Fruit fly (Drosophila melanogaster) whole organism, embryonic: Measurements from ENCODE around the gene RpL6.

ENCODE experiments used
- Aef1 ChIP-seq: fragments of 200-800 bp; sonication (Bioruptor generic); IDR thresholded peaks from 3 replicates; pipeline ENCODE4 v1.3.6; 2022; ENCODE audit warnings: missing biosample characterization, missing genetic modification characterization
- CG10274 ChIP-seq: fragments of 200-800 bp; sonication (Bioruptor generic); optimal IDR thresholded peaks from 3 replicates; lab custom pipeline; 2017; ENCODE audit warnings: missing biosample characterization, mild to moderate bottlenecking, missing genetic modification characterization
- CG10979 ChIP-seq: fragments of 200-800 bp; sonication (Bioruptor generic); optimal IDR thresholded peaks from 2 replicates; lab custom pipeline; 2018; ENCODE audit warnings: missing biosample characterization, mild to moderate bottlenecking, missing genetic modification characterization, moderate library complexity
- CG11398 ChIP-seq: fragments of 200-800 bp; sonication (Bioruptor generic); optimal IDR thresholded peaks from 2 replicates; lab custom pipeline; 2016; ENCODE audit warnings: missing biosample characterization, missing genetic modification characterization
- CG12219 ChIP-seq: fragments of 200-800 bp; sonication (Bioruptor generic); optimal IDR thresholded peaks from 3 replicates; lab custom pipeline; 2018; ENCODE audit warnings: missing biosample characterization, mild to moderate bottlenecking, missing genetic modification characterization
- CG12659 ChIP-seq: fragments of 200-800 bp; sonication (Bioruptor generic); optimal IDR thresholded peaks from 3 replicates; lab custom pipeline; 2017; ENCODE audit warnings: mild to moderate bottlenecking, missing biosample characterization, missing genetic modification reagents, missing genetic modification characterization
- CG12769 ChIP-seq: fragments of 200-800 bp; sonication (Bioruptor generic); optimal IDR thresholded peaks from 2 replicates; lab custom pipeline; 2019; ENCODE audit warnings: missing biosample characterization, mild to moderate bottlenecking, missing genetic modification characterization, moderate library complexity
- CG13775 ChIP-seq: fragments of 200-800 bp; sonication (Bioruptor generic); optimal IDR thresholded peaks from 3 replicates; lab custom pipeline; 2017; ENCODE audit warnings: missing biosample characterization, mild to moderate bottlenecking, missing genetic modification characterization
- CG14710 ChIP-seq: fragments of 200-800 bp; sonication (Bioruptor generic); optimal IDR thresholded peaks from 3 replicates; lab custom pipeline; 2019; ENCODE audit warnings: missing biosample characterization, mild to moderate bottlenecking, missing genetic modification characterization, moderate library complexity
- CG16863 ChIP-seq: fragments of 200-800 bp; sonication (Bioruptor generic); optimal IDR thresholded peaks from 3 replicates; lab custom pipeline; 2016; ENCODE audit warnings: missing biosample characterization, missing genetic modification characterization
- CG17186 ChIP-seq: fragments of 200-800 bp; sonication (Bioruptor generic); optimal IDR thresholded peaks from 3 replicates; lab custom pipeline; 2017; ENCODE audit warnings: missing biosample characterization, missing genetic modification reagents, missing genetic modification characterization
- CG17612 ChIP-seq: fragments of 200-800 bp; sonication (Bioruptor generic); IDR thresholded peaks from 2 replicates; pipeline ENCODE4 v1.3.6; 2022; ENCODE audit warnings: missing biosample characterization, missing genetic modification characterization
- CG18764 ChIP-seq: fragments of 200-800 bp; sonication (Bioruptor generic); optimal IDR thresholded peaks from 3 replicates; lab custom pipeline; 2016; ENCODE audit warnings: missing biosample characterization, missing genetic modification characterization
- CG3065 ChIP-seq: fragments of 200-800 bp; sonication (Bioruptor generic); optimal IDR thresholded peaks from 2 replicates; lab custom pipeline; 2016; ENCODE audit warnings: missing biosample characterization, missing genetic modification characterization
- CG4424 ChIP-seq: fragments of 200-800 bp; sonication (Bioruptor generic); optimal IDR thresholded peaks from 3 replicates; lab custom pipeline; 2016; ENCODE audit warnings: missing biosample characterization, missing genetic modification characterization
- CG6813 ChIP-seq: fragments of 200-800 bp; sonication (Bioruptor generic); optimal IDR thresholded peaks from 2 replicates; lab custom pipeline; 2017; ENCODE audit warnings: missing biosample characterization, missing genetic modification characterization, mild to moderate bottlenecking, moderate library complexity, missing genetic modification reagents
- CG7556 ChIP-seq: fragments of 200-800 bp; sonication (Bioruptor generic); optimal IDR thresholded peaks from 2 replicates; lab custom pipeline; 2017; ENCODE audit warnings: missing biosample characterization, mild to moderate bottlenecking, missing genetic modification characterization
- CG9876 ChIP-seq: fragments of 200-800 bp; sonication (Bioruptor generic); optimal IDR thresholded peaks from 2 replicates; lab custom pipeline; 2016; ENCODE audit warnings: missing biosample characterization, missing genetic modification characterization
- D19A ChIP-seq: fragments of 200-800 bp; optimal IDR thresholded peaks from 3 replicates; lab custom pipeline; 2019; ENCODE audit warnings: missing biosample characterization, mild to moderate bottlenecking, missing genetic modification characterization, moderate library complexity
- Dbx ChIP-seq: fragments of 200-800 bp; sonication (Bioruptor generic); IDR thresholded peaks from 3 replicates; pipeline ENCODE4 v1.3.6; 2022; ENCODE audit warnings: missing biosample characterization, missing genetic modification characterization
- Dfd ChIP-seq, 2 experiments: fragments of >200 bp; optimal IDR thresholded peaks; 2 replicates each; lab custom pipeline; 2017; ENCODE audit warnings: missing biosample characterization in 2 of 2, missing genetic modification characterization in 2 of 2
- Drgx ChIP-seq: fragments of 200-800 bp; sonication (Bioruptor generic); IDR thresholded peaks from 2 replicates; pipeline ENCODE4 v1.3.6; 2022; ENCODE audit warnings: missing biosample characterization, missing genetic modification characterization
- ERR ChIP-seq: fragments of 200-800 bp; sonication (Bioruptor generic); optimal IDR thresholded peaks from 2 replicates; lab custom pipeline; 2016; ENCODE audit warnings: missing biosample characterization, missing genetic modification characterization
- Ets65A ChIP-seq: fragments of 200-800 bp; sonication (Bioruptor generic); peaks from one replicate; lab custom pipeline; 2016; ENCODE audit warnings: missing biosample characterization, missing genetic modification characterization
- HLHmδ ChIP-seq: fragments of 200-800 bp; sonication (Bioruptor generic); optimal IDR thresholded peaks from 2 replicates; lab custom pipeline; 2018; ENCODE audit warnings: missing biosample characterization, mild to moderate bottlenecking, missing genetic modification characterization, moderate library complexity
- HmgD ChIP-seq: fragments of 200-800 bp; sonication (Bioruptor generic); optimal IDR thresholded peaks from 3 replicates; lab custom pipeline; 2016; ENCODE audit warnings: missing biosample characterization, missing genetic modification characterization
- Hmr ChIP-seq: fragments of 200-800 bp; sonication (Bioruptor generic); optimal IDR thresholded peaks from 3 replicates; lab custom pipeline; 2017; ENCODE audit warnings: mild to moderate bottlenecking, missing biosample characterization, missing genetic modification reagents, missing genetic modification characterization
- Meics ChIP-seq: fragments of 200-800 bp; sonication (Bioruptor generic); optimal IDR thresholded peaks from 2 replicates; lab custom pipeline; 2017; ENCODE audit warnings: missing biosample characterization, mild to moderate bottlenecking, missing genetic modification characterization
- Myb ChIP-seq: fragments of 200-800 bp; sonication (Bioruptor generic); optimal IDR thresholded peaks from 2 replicates; lab custom pipeline; 2016; ENCODE audit warnings: missing biosample characterization, missing genetic modification characterization
- NC2β ChIP-seq: fragments of 200-800 bp; sonication (Bioruptor generic); optimal IDR thresholded peaks from 2 replicates; lab custom pipeline; 2016; ENCODE audit warnings: missing biosample characterization, missing genetic modification characterization
- Nf-YB ChIP-seq: fragments of 200-800 bp; sonication (Bioruptor generic); optimal IDR thresholded peaks from 3 replicates; lab custom pipeline; 2019; ENCODE audit warnings: missing biosample characterization, mild to moderate bottlenecking, missing genetic modification characterization, moderate library complexity
- Sin3A ChIP-seq: fragments of >200 bp; optimal IDR thresholded peaks from 2 replicates; lab custom pipeline; 2018
- ac ChIP-seq: fragments of 200-800 bp; sonication (Bioruptor generic); optimal IDR thresholded peaks from 3 replicates; lab custom pipeline; 2017; ENCODE audit warnings: missing biosample characterization, mild to moderate bottlenecking, missing genetic modification characterization
- bbx ChIP-seq: fragments of 200-800 bp; sonication (Bioruptor generic); IDR thresholded peaks from 2 replicates; pipeline ENCODE4 v1.3.6; 2022; ENCODE audit warnings: missing biosample characterization, missing genetic modification characterization; ENCODE audit not compliant: partially characterized antibody
- cato ChIP-seq: fragments of 200-800 bp; sonication (Bioruptor generic); optimal IDR thresholded peaks from 2 replicates; lab custom pipeline; 2016; ENCODE audit warnings: missing biosample characterization, missing genetic modification characterization, borderline replicate concordance
- corto ChIP-seq: fragments of 200-800 bp; sonication (Bioruptor generic); optimal IDR thresholded peaks from 2 replicates; lab custom pipeline; 2016; ENCODE audit warnings: missing biosample characterization, mild to moderate bottlenecking, missing genetic modification characterization, moderate library complexity
- fd64A ChIP-seq: fragments of 200-800 bp; sonication (Bioruptor generic); optimal IDR thresholded peaks from 3 replicates; lab custom pipeline; 2018; ENCODE audit warnings: missing biosample characterization, mild to moderate bottlenecking, missing genetic modification characterization
- gsb ChIP-seq: fragments of 200-800 bp; sonication (Bioruptor generic); IDR thresholded peaks from 2 replicates; pipeline ENCODE4 v1.3.6; 2022; ENCODE audit warnings: missing biosample characterization, missing genetic modification characterization
- hb ChIP-seq: fragments of 200-800 bp; sonication (Bioruptor generic); IDR thresholded peaks from 3 replicates; pipeline ENCODE4 v1.3.6; 2022; ENCODE audit warnings: missing biosample characterization, missing genetic modification characterization; ENCODE audit not compliant: partially characterized antibody
- hth ChIP-seq: fragments of >200 bp; optimal IDR thresholded peaks from 2 replicates; lab custom pipeline; 2017; ENCODE audit warnings: inconsistent platforms
- lola ChIP-seq, 3 experiments: fragments of >200 bp in 2 of 3; fragments of 200-800 bp in 1 of 3; sonication (Bioruptor generic) in 1 of 3; optimal IDR thresholded peaks; 2 replicates each; lab custom pipeline; 2017 to 2019; ENCODE audit warnings: missing biosample characterization in 3 of 3, missing genetic modification characterization in 3 of 3, mild to moderate bottlenecking in 1 of 3, moderate library complexity in 1 of 3
- nmo ChIP-seq: fragments of 200-800 bp; sonication (Bioruptor generic); optimal IDR thresholded peaks from 2 replicates; lab custom pipeline; 2018; ENCODE audit warnings: missing biosample characterization, mild to moderate bottlenecking, missing genetic modification characterization, moderate library complexity
- nom ChIP-seq: fragments of 200-800 bp; sonication (Bioruptor generic); optimal IDR thresholded peaks from 2 replicates; lab custom pipeline; 2017; ENCODE audit warnings: missing biosample characterization, missing genetic modification characterization, mild to moderate bottlenecking, moderate library complexity, missing genetic modification reagents
- peb ChIP-seq: fragments of 200-800 bp; sonication (Bioruptor generic); IDR thresholded peaks from 2 replicates; pipeline ENCODE4 v1.3.6; 2022; ENCODE audit warnings: missing biosample characterization, missing genetic modification characterization
- psq ChIP-seq: fragments of 200-800 bp; sonication (Bioruptor generic); optimal IDR thresholded peaks from 2 replicates; lab custom pipeline; 2017; ENCODE audit warnings: missing biosample characterization, missing genetic modification characterization
- pzg ChIP-seq: fragments of 200-800 bp; sonication (Bioruptor generic); optimal IDR thresholded peaks from 3 replicates; lab custom pipeline; 2018; ENCODE audit warnings: missing biosample characterization, mild to moderate bottlenecking, missing genetic modification characterization, moderate library complexity
- sens ChIP-seq: fragments of 200-800 bp; sonication (Bioruptor generic); peaks from one replicate; lab custom pipeline; 2016; ENCODE audit warnings: missing biosample characterization, missing genetic modification characterization
- sug ChIP-seq: fragments of 200-800 bp; optimal IDR thresholded peaks from 2 replicates; lab custom pipeline; 2019; ENCODE audit warnings: missing biosample characterization, mild to moderate bottlenecking, missing genetic modification characterization, moderate library complexity
- tna ChIP-seq: fragments of 200-800 bp; sonication (Bioruptor generic); IDR thresholded peaks from 2 replicates; pipeline ENCODE4 v1.3.6; 2022; ENCODE audit warnings: missing biosample characterization, missing genetic modification characterization; ENCODE audit not compliant: partially characterized antibody
- zfh1 ChIP-seq: fragments of 200-800 bp; sonication (Bioruptor generic); IDR thresholded peaks from 3 replicates; pipeline ENCODE4 v1.3.6; 2022; ENCODE audit warnings: missing biosample characterization, missing genetic modification characterization
- zfh2 ChIP-seq: fragments of 200-800 bp; sonication (Bioruptor generic); optimal IDR thresholded peaks from 2 replicates; lab custom pipeline; 2016; ENCODE audit warnings: missing biosample characterization, missing genetic modification characterization

RpL6 gene

DNA sequence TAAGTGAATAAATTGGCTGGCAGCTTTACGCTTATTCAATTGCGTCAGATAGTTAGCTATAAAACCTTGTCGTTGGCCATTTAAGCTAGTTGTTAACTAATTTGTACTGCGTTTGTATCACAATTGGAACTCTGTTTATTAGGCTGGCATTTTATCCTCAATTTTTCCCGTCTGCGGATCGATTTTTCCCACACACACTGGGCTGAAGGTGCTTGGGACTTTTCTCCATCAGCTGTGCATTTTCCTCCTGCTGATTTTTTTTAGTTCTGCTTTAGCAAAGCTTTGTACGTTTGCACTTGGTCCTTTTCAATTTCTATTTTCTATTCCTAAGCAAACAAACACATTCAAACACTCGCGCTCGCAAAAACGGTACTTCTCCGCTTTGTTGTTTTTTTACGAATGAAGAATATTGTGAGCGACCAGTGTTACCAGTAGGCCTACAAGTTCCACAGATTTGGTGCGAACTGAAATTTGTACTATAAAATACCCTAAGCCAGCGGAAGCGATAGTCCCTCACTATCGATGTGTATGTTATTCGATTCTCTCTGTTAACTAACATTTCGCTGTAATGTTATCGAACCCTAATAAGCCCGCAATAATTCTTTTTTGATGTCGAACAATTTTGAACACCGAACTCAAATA, 13.5 kb upstream of the RpL6 start (continued):
- no peak for TF ChIP-seq Ets65A
- peak; percentile 73 for TF ChIP-seq Hmr (GFP tag; lab: Kevin White, UChicago)
- TF ChIP-seq Drgx: no peak
- no peak for TF ChIP-seq CG6813
- no peak for TF ChIP-seq HLHmδ
- no peak for TF ChIP-seq Dbx (GFP tag; lab: Robert Waterston, UW)
- TF ChIP-seq bbx (GFP tag; lab: Robert Waterston, UW): no peak
- no peak for TF ChIP-seq CG12219 (GFP tag; lab: Kevin White, UChicago)
- no peak for TF ChIP-seq zfh1
- peak; percentile 41 for TF ChIP-seq sens (GFP tag; lab: Kevin White, UChicago)
- TF ChIP-seq nom: peak; percentile 55
- peak; percentile 4 for TF ChIP-seq Nf-YB
- no peak for TF ChIP-seq psq
- TF ChIP-seq NC2β (GFP tag; lab: Kevin White, UChicago): peak; percentile 43
- TF ChIP-seq pzg: peak; percentile 98
- TF ChIP-seq Dfd (GFP tag; optimal IDR thresholded peaks at IDR 0.05; lab: Kevin White, UChicago): no peak
- TF ChIP-seq Sin3A (lab: Kevin White, UChicago): peak; percentile 23
- peak; percentile 41 for TF ChIP-seq sug (tag; lab: Kevin White, UChicago)
- peak; percentile 75 for TF ChIP-seq CG12769 (tag; lab: Kevin White, UChicago)
- no peak for TF ChIP-seq ERR (GFP tag; lab: Kevin White, UChicago)
- TF ChIP-seq hth (lab: Kevin White, UChicago): no peak
- no peak for TF ChIP-seq ac (GFP tag; lab: Kevin White, UChicago)
- peak; percentile 20 for TF ChIP-seq Myb
- peak; percentile 38 for TF ChIP-seq D19A
- no peak for TF ChIP-seq CG11398 (GFP tag; lab: Kevin White, UChicago)
- TF ChIP-seq CG16863 (GFP tag; lab: Kevin White, UChicago): no peak
- no peak for TF ChIP-seq tna (GFP tag; lab: Robert Waterston, UW)
- no peak for TF ChIP-seq peb (GFP tag; lab: Robert Waterston, UW)
- no peak for TF ChIP-seq CG10274 (GFP tag; lab: Kevin White, UChicago)
- TF ChIP-seq CG12659 (GFP tag; lab: Kevin White, UChicago): peak; percentile 75
- peak; percentile 75 for TF ChIP-seq CG14710 (tag; lab: Kevin White, UChicago)
- TF ChIP-seq lola (GFP tag; optimal IDR thresholded peaks at IDR 0.05; lab: Kevin White, UChicago): no peak
- no peak for TF ChIP-seq hb (GFP tag; lab: Robert Waterston, UW)
- no peak for TF ChIP-seq CG18764 (GFP tag; lab: Kevin White, UChicago)
- TF ChIP-seq corto (GFP tag; lab: Kevin White, UChicago): no peak
- no peak for TF ChIP-seq CG17612 (GFP tag; lab: Robert Waterston, UW)
- no peak for TF ChIP-seq CG10979
- TF ChIP-seq zfh2 (GFP tag; lab: Kevin White, UChicago): peak; percentile 27
- no peak for TF ChIP-seq Aef1 (GFP tag; lab: Robert Waterston, UW)
- TF ChIP-seq CG13775: no peak
- TF ChIP-seq fd64A (GFP tag; lab: Kevin White, UChicago): no peak
- peak; percentile 3 for TF ChIP-seq Meics (GFP tag; lab: Kevin White, UChicago)
- no peak for TF ChIP-seq CG7556 (GFP tag; lab: Kevin White, UChicago)
- peak; percentile 43 for TF ChIP-seq nmo
- TF ChIP-seq CG4424 (GFP tag; lab: Kevin White, UChicago): peak; percentile 1
- TF ChIP-seq CG3065 (GFP tag; lab: Kevin White, UChicago): no peak
- TF ChIP-seq CG9876 (GFP tag; lab: Kevin White, UChicago): no peak
- TF ChIP-seq gsb: no peak
- no peak for TF ChIP-seq cato (GFP tag; lab: Kevin White, UChicago)
- TF ChIP-seq CG17186: peak; percentile 52
- no peak for TF ChIP-seq HmgD (GFP tag; lab: Kevin White, UChicago)
